Worm (Caenorhabditis elegans): ENCODE results near the gene Y51A2A.5.

ce11 chrV:18331086-18331485 lies 32.5 kb downstream of the Y51A2A.5 start, which contains the start of gene B0462.4:
- TF ChIP-seq pbrm-1 (GFP tag; IDR thresholded peaks at IDR 0.05), result no peak
- no peak for TF ChIP-seq ztf-26 (tag; optimal IDR thresholded peaks at IDR 0.05)
- TF ChIP-seq F49E8.2 (tag; optimal IDR thresholded peaks at IDR 0.05; ENCODE audit: insufficient read depth), result no peak
- TF ChIP-seq Y95B8A.8 (GFP tag; IDR thresholded peaks at IDR 0.05), result no peak
- no peak for TF ChIP-seq cebp-1 (GFP tag; IDR thresholded peaks at IDR 0.05)
- TF ChIP-seq cebp-1 (tag; optimal IDR thresholded peaks at IDR 0.05), result no peak
- TF ChIP-seq sea-2 (GFP tag; IDR thresholded peaks at IDR 0.05), result no peak
- no peak for TF ChIP-seq ceh-27 (GFP tag; optimal IDR thresholded peaks at IDR 0.05)
- TF ChIP-seq lsy-27 (tag; optimal IDR thresholded peaks at IDR 0.05; ENCODE audit: borderline replicate concordance, insufficient read depth), result no peak
- TF ChIP-seq bed-2 (GFP tag; IDR thresholded peaks at IDR 0.05), result no peak
